Fruit fly (Drosophila melanogaster): ENCODE data around the gene CG6271.

dm6 chr3R:27049549-27049948 is 23.6 kb upstream of the CG6271 start:
- TF ChIP-seq CTCF (GFP tag; optimal IDR thresholded peaks at IDR 0.05) (no peak), Abd-B (GFP tag; optimal IDR thresholded peaks at IDR 0.05) (no peak), Deaf1 (tag; optimal IDR thresholded peaks at IDR 0.05) (no peak)
